Worm (Caenorhabditis elegans) whole organism, L3 larva: ENCODE measurements around the gene grl-12.

Source experiments
- R02D3.7 ChIP-seq: fragments of 150-350 bp; optimal IDR thresholded peaks from 2 replicates; lab custom pipeline; 2014; ENCODE audit warnings: missing biosample characterization, missing genetic modification characterization
- aly-2 ChIP-seq: fragments of 150-350 bp; optimal IDR thresholded peaks from 2 replicates; lab custom pipeline; 2014; ENCODE audit warnings: missing biosample characterization, missing genetic modification characterization
- ama-1 ChIP-seq: fragments of 150-350 bp; optimal IDR thresholded peaks from 2 replicates; lab custom pipeline; 2018
- ceh-16 ChIP-seq: sonication (generic microtip); optimal IDR thresholded peaks from 2 replicates; lab custom pipeline; 2017; ENCODE audit warnings: missing biosample characterization, missing genetic modification characterization
- ceh-82 ChIP-seq: fragments of 150-350 bp; optimal IDR thresholded peaks from 2 replicates; lab custom pipeline; 2014; ENCODE audit warnings: missing biosample characterization, missing genetic modification characterization
- ceh-9 ChIP-seq: sonication (generic microtip); optimal IDR thresholded peaks from 2 replicates; lab custom pipeline; 2018; ENCODE audit warnings: missing biosample characterization, missing genetic modification characterization
- egl-5 ChIP-seq: fragments of 150-350 bp; optimal IDR thresholded peaks from 2 replicates; lab custom pipeline; 2017; ENCODE audit warnings: missing biosample characterization, missing genetic modification reagents, missing genetic modification characterization, inconsistent platforms
- elt-1 ChIP-seq: fragments of 150-350 bp; optimal IDR thresholded peaks from 2 replicates; lab custom pipeline; 2014; ENCODE audit warnings: missing biosample characterization, missing genetic modification characterization
- elt-3 ChIP-seq, 3 experiments: fragments of 150-350 bp in 1 of 3; sonication (generic microtip) in 2 of 3; optimal IDR thresholded peaks; 2 replicates in 2 of 3; 4 replicates in 1 of 3; lab custom pipeline; 2014 to 2017; ENCODE audit warnings: missing biosample characterization in 3 of 3, missing genetic modification characterization in 3 of 3
- eor-1 ChIP-seq, 2 experiments: fragments of 150-350 bp; optimal IDR thresholded peaks; 2 replicates each; lab custom pipeline; 2014 to 2018; ENCODE audit warnings: missing biosample characterization in 2 of 2, missing genetic modification characterization in 2 of 2
- fkh-10 ChIP-seq: sonication (generic microtip); optimal IDR thresholded peaks from 2 replicates; lab custom pipeline; 2017; ENCODE audit warnings: missing biosample characterization, missing genetic modification reagents, missing genetic modification characterization
- fkh-2 ChIP-seq: fragments of 150-350 bp; optimal IDR thresholded peaks from 2 replicates; lab custom pipeline; 2014; ENCODE audit warnings: missing biosample characterization, missing genetic modification reagents, missing genetic modification characterization
- jun-1 ChIP-seq: fragments of 150-350 bp; optimal IDR thresholded peaks from 2 replicates; lab custom pipeline; 2014; ENCODE audit warnings: missing biosample characterization, missing genetic modification reagents, missing genetic modification characterization
- lin-39 ChIP-seq: fragments of 150-350 bp; optimal IDR thresholded peaks from 2 replicates; lab custom pipeline; 2018; ENCODE audit warnings: missing biosample characterization, missing genetic modification reagents, missing genetic modification characterization
- lsy-12 ChIP-seq: sonication (generic microtip); optimal IDR thresholded peaks from 2 replicates; lab custom pipeline; 2016; ENCODE audit warnings: mild to moderate bottlenecking, missing genetic modification characterization, missing compliant biosample characterization
- mdl-1 ChIP-seq: fragments of 150-350 bp; optimal IDR thresholded peaks from 2 replicates; lab custom pipeline; 2014; ENCODE audit warnings: missing biosample characterization, missing genetic modification characterization
- mml-1 ChIP-seq: fragments of 150-350 bp; sonication (generic microtip); optimal IDR thresholded peaks from 3 replicates; lab custom pipeline; 2014; ENCODE audit warnings: missing biosample characterization, missing genetic modification characterization
- nfya-1 ChIP-seq: sonication (generic microtip); optimal IDR thresholded peaks from 2 replicates; lab custom pipeline; 2017; ENCODE audit warnings: missing genetic modification characterization, mild to moderate bottlenecking, missing compliant biosample characterization, antibody characterized with exemption, moderate library complexity; ENCODE audit not compliant: insufficient read depth
- nhr-11 ChIP-seq: fragments of 150-350 bp; optimal IDR thresholded peaks from 2 replicates; lab custom pipeline; 2014; ENCODE audit warnings: missing biosample characterization, missing genetic modification characterization
- nhr-12 ChIP-seq: fragments of 150-350 bp; optimal IDR thresholded peaks from 2 replicates; lab custom pipeline; 2014; ENCODE audit warnings: missing biosample characterization, missing genetic modification characterization
- nhr-23 ChIP-seq: fragments of 150-350 bp; optimal IDR thresholded peaks from 2 replicates; lab custom pipeline; 2014; ENCODE audit warnings: missing biosample characterization, missing genetic modification reagents, missing genetic modification characterization
- nhr-237 ChIP-seq: fragments of 150-350 bp; optimal IDR thresholded peaks from 2 replicates; lab custom pipeline; 2014; ENCODE audit warnings: missing biosample characterization, missing genetic modification characterization
- nhr-25 ChIP-seq: sonication (generic microtip); optimal IDR thresholded peaks from 2 replicates; lab custom pipeline; 2017; ENCODE audit warnings: missing biosample characterization, missing genetic modification characterization
- nhr-28 ChIP-seq: fragments of 150-350 bp; optimal IDR thresholded peaks from 2 replicates; lab custom pipeline; 2014; ENCODE audit warnings: missing biosample characterization, missing genetic modification characterization
- nhr-76 ChIP-seq: fragments of 150-350 bp; sonication (generic microtip); optimal IDR thresholded peaks from 5 replicates; lab custom pipeline; 2014; ENCODE audit warnings: missing biosample characterization, missing genetic modification characterization
- nhr-77 ChIP-seq: fragments of 150-350 bp; optimal IDR thresholded peaks from 2 replicates; lab custom pipeline; 2014; ENCODE audit warnings: missing biosample characterization, missing genetic modification characterization
- sea-2 ChIP-seq: fragments of 150-350 bp; sonication (generic microtip); optimal IDR thresholded peaks from 4 replicates; lab custom pipeline; 2014; ENCODE audit warnings: missing biosample characterization, missing genetic modification reagents, missing genetic modification characterization
- skn-1 ChIP-seq: fragments of 150-350 bp; optimal IDR thresholded peaks from 2 replicates; lab custom pipeline; 2014; ENCODE audit warnings: missing biosample characterization, missing genetic modification characterization
- snpc-4 ChIP-seq: fragments of 150-350 bp; optimal IDR thresholded peaks from 2 replicates; lab custom pipeline; 2014; ENCODE audit warnings: missing biosample characterization, missing genetic modification characterization
- tbx-2 ChIP-seq: sonication (generic microtip); optimal IDR thresholded peaks from 2 replicates; lab custom pipeline; 2016; ENCODE audit warnings: mild to moderate bottlenecking, missing genetic modification characterization, missing compliant biosample characterization
- unc-39 ChIP-seq: sonication (generic microtip); optimal IDR thresholded peaks from 4 replicates; lab custom pipeline; 2017; ENCODE audit warnings: missing biosample characterization, missing genetic modification characterization
- unc-62 ChIP-seq: fragments of 150-350 bp; sonication (generic microtip); optimal IDR thresholded peaks from 4 replicates; lab custom pipeline; 2014; ENCODE audit warnings: missing biosample characterization, missing genetic modification reagents, missing genetic modification characterization
- zag-1 ChIP-seq: fragments of 150-350 bp; optimal IDR thresholded peaks from 2 replicates; lab custom pipeline; 2014; ENCODE audit warnings: missing biosample characterization, missing genetic modification characterization
- ztf-11 ChIP-seq: fragments of 150-350 bp; optimal IDR thresholded peaks from 2 replicates; lab custom pipeline; 2014; ENCODE audit warnings: missing biosample characterization, missing genetic modification characterization
- ztf-4 ChIP-seq: fragments of 150-350 bp; optimal IDR thresholded peaks from 2 replicates; lab custom pipeline; 2014; ENCODE audit warnings: missing biosample characterization, missing genetic modification characterization

The grl-12 gene

ce11 chrV:8599957-8600356 lies 36.9 kb downstream of the grl-12 start:
- TF ChIP-seq lin-39 (tag; lab: Kevin White, UChicago) (no peak), ceh-9 (tag; lab: Kevin White, UChicago) (no peak), skn-1 (tag; lab: Kevin White, UChicago) (no peak), ztf-4 (tag; lab: Kevin White, UChicago) (no peak), nhr-23 (tag; lab: Kevin White, UChicago) (no peak), sea-2 (no peak), ama-1 (lab: Kevin White, UChicago) (no peak), unc-62 (no peak), eor-1 (tag; optimal IDR thresholded peaks at IDR 0.05; lab: Kevin White, UChicago) (no peak)

DNA sequence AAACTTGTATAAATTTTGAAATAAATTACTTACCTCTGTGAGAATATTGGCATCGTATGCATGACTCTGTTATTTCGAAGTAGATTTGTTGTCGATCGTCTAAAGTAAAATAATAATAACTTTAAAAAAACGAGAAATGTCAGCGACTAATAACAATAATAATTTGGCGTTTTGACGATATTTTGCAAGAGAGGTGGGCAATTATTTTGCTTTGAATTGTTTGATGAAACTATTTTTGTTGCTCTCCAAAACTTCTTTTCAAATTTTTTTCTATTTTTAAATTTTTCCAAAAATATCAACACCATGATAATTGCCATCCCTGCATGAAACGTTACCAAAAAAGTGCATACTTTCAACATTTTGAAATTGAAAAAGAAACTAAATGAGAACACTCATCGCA lies 37.6 kb downstream of the grl-12 start, which contains the start of gene F41E6.7:
TSS of gene F41E6.7 (minus strand) at position 101 of the 400 bp plus-strand sequence.
- TF ChIP-seq snpc-4 (tag; lab: Kevin White, UChicago) (no peak), nhr-12 (no peak), nhr-77 (no peak), eor-1 (tag; optimal IDR thresholded peaks at IDR 0.05; lab: Kevin White, UChicago) (no peak), mml-1 (tag; lab: Kevin White, UChicago) (no peak), lsy-12 (tag; lab: Kevin White, UChicago) (no peak), nhr-76 (tag; lab: Kevin White, UChicago) (no peak), ztf-11 (tag; lab: Kevin White, UChicago) (no peak), elt-1 (tag; lab: Kevin White, UChicago) (no peak), ceh-82 (no peak), ceh-16 (tag; lab: Kevin White, UChicago) (no peak), unc-39 (tag; lab: Kevin White, UChicago) (no peak), mdl-1 (tag; lab: Kevin White, UChicago) (no peak), lin-39 (tag; lab: Kevin White, UChicago) (no peak), fkh-2 (tag; lab: Kevin White, UChicago) (no peak), jun-1 (tag; lab: Kevin White, UChicago) (no peak), nfya-1 (tag; lab: Kevin White, UChicago) (no peak), nhr-28 (tag; lab: Kevin White, UChicago) (no peak), nhr-25 (tag; lab: Kevin White, UChicago) (no peak), aly-2 (tag; lab: Kevin White, UChicago) (no peak)
- TF ChIP-seq, all 47 proteins: peak for 0

- TF ChIP-seq aly-2 (tag; lab: Kevin White, UChicago) = no peak
- no peak for TF ChIP-seq nhr-28 (tag; lab: Kevin White, UChicago)
- TF ChIP-seq ztf-4 (tag; lab: Kevin White, UChicago) = no peak
- no peak for TF ChIP-seq elt-3 (tag; optimal IDR thresholded peaks at IDR 0.05; lab: Kevin White, UChicago)
- TF ChIP-seq elt-1 (tag; lab: Kevin White, UChicago) = no peak
- no peak for TF ChIP-seq jun-1 (tag; lab: Kevin White, UChicago)
- no peak for TF ChIP-seq fkh-10 (GFP tag; lab: Kevin White, UChicago)
- TF ChIP-seq nhr-11 (tag; lab: Kevin White, UChicago) = no peak
- no peak for TF ChIP-seq skn-1 (tag; lab: Kevin White, UChicago)
- TF ChIP-seq tbx-2 (tag; lab: Kevin White, UChicago) = no peak
- peak; percentile 48 for TF ChIP-seq egl-5 (tag; lab: Kevin White, UChicago)
- no peak for TF ChIP-seq nhr-76 (tag; lab: Kevin White, UChicago)
- TF ChIP-seq lin-39 (tag; lab: Kevin White, UChicago) = peak; percentile 32
- TF ChIP-seq zag-1 (tag; lab: Kevin White, UChicago) = no peak
- TF ChIP-seq nhr-237 (tag; lab: Kevin White, UChicago) = no peak
- no peak for TF ChIP-seq R02D3.7 (tag; lab: Kevin White, UChicago)
- TF ChIP-seq unc-39 (tag; lab: Kevin White, UChicago) = no peak
- TF ChIP-seq nfya-1 (tag; lab: Kevin White, UChicago) = peak; percentile 24
Measured at ce11 chrV:8594105-8594964, 42.5 kb downstream of the grl-12 start, which contains the start of gene tag-196. Gene tag-196 (plus strand): TSS chrV:8594914.
